Fruit fly (Drosophila melanogaster): Measurements from ENCODE around the gene Wdr37.
A peak's percentile ranks its signal among the peaks of the same experiment; 100 is the strongest.

The Wdr37 gene

DNA sequence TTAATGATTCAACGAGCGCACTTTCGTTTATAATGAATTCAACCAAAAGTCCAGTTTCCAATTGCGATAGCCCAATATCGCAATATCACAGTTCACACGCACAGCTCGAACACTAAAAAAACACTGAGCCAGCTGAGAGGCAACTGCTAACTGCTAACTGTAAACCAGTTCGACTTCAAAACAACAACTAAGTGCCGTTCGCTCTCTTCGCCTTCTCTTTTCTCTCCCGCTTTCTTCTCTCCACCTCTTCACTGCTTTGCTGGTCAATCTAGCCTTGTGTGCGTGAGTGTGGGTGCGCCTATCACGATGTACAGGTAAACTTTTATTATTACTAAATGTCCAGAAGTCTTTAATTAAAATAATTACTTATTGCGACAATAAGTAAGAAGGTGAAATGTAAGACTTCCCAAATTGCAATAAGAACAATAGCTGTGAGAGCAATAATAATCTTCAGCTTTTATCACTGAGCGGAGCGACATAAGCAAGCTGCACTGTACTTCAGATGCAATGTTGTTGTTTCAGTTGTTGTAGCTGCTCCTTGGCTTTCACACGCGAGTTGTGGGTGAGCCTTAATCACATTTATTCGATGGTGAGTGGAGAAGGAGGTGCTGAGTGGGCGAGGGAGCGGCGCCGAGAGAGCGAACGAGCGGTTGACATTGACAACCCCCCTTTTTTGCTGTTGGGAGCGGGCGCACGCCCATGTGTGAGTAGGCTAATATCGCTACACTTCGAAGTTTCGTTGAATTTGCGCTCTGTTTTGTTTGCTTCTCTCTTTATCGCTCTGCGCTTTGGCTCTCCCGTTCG, 5.5 kb downstream of the Wdr37 start, which contains the start of gene Vti1b (continued):
- TF ChIP-seq stwl (tag; optimal IDR thresholded peaks at IDR 0.05) (peak; percentile 47), trem (tag; optimal IDR thresholded peaks at IDR 0.05) (peak; percentile 92), Abd-B (GFP tag; optimal IDR thresholded peaks at IDR 0.05) (peak; percentile 91), Deaf1 (tag; optimal IDR thresholded peaks at IDR 0.05) (peak; percentile 71), CG1233 (GFP tag; optimal IDR thresholded peaks at IDR 0.05) (peak; percentile 91), shn (GFP tag; optimal IDR thresholded peaks at IDR 0.05) (peak; percentile 92), lov (optimal IDR thresholded peaks at IDR 0.05) (no peak), lov (GFP tag; IDR thresholded peaks at IDR 0.05) (peak; percentile 77; the same call in 1 of the 3 replicates), phol (tag; optimal IDR thresholded peaks at IDR 0.05) (peak; percentile 94), CG10654 (GFP tag; optimal IDR thresholded peaks at IDR 0.05) (peak; percentile 90), Dfd (GFP tag; optimal IDR thresholded peaks at IDR 0.05) (no peak), Scr (GFP tag; IDR thresholded peaks at IDR 0.05; ENCODE audit: partially characterized antibody) (no peak), CG14667 (GFP tag; IDR thresholded peaks at IDR 0.05) (peak; percentile 87), gcm (GFP tag; optimal IDR thresholded peaks at IDR 0.05) (peak; percentile 88), YL-1 (GFP tag; optimal IDR thresholded peaks at IDR 0.05) (peak; percentile 64), CG15011 (GFP tag; optimal IDR thresholded peaks at IDR 0.05) (peak; percentile 85), az2 (GFP tag; optimal IDR thresholded peaks at IDR 0.05) (peak; percentile 96), CG7745 (tag; optimal IDR thresholded peaks at IDR 0.05) (peak; percentile 31), sob (GFP tag; IDR thresholded peaks at IDR 0.05) (peak; percentile 78), CG31441 (GFP tag; IDR thresholded peaks at IDR 0.05) (peak; percentile 86), CG18011 (GFP tag; optimal IDR thresholded peaks at IDR 0.05) (peak; percentile 73), Nf-YB (GFP tag; optimal IDR thresholded peaks at IDR 0.05) (peak; percentile 82), peb (GFP tag; IDR thresholded peaks at IDR 0.05) (peak; percentile 92), psq (GFP tag; optimal IDR thresholded peaks at IDR 0.05) (peak; percentile 57), CG7963 (GFP tag; IDR thresholded peaks at IDR 0.05; ENCODE audit: partially characterized antibody) (no peak), CG10462 (GFP tag; optimal IDR thresholded peaks at IDR 0.05) (peak; percentile 75), CG2889 (GFP tag; IDR thresholded peaks at IDR 0.05) (peak; percentile 85; the same call in 2 of the 3 replicates), CG11504 (tag; optimal IDR thresholded peaks at IDR 0.05) (peak; percentile 95), CG9215 (GFP tag; IDR thresholded peaks at IDR 0.05) (peak; percentile 91), vvl (GFP tag; IDR thresholded peaks at IDR 0.05) (peak; percentile 97), CG14014 (GFP tag; IDR thresholded peaks at IDR 0.05) (peak; percentile 90), tll (GFP tag; optimal IDR thresholded peaks at IDR 0.05) (no peak), CG6854 (GFP tag; optimal IDR thresholded peaks at IDR 0.05) (peak; percentile 82), ewg (GFP tag; optimal IDR thresholded peaks at IDR 0.05) (peak; percentile 89), CG3838 (GFP tag; optimal IDR thresholded peaks at IDR 0.05) (peak; percentile 89), CG13775 (GFP tag; optimal IDR thresholded peaks at IDR 0.05) (peak; percentile 88), sd (tag; optimal IDR thresholded peaks at IDR 0.05) (peak; percentile 75), CG14965 (GFP tag; optimal IDR thresholded peaks at IDR 0.05; ENCODE audit: borderline replicate concordance) (peak; percentile 61), zf30C (GFP tag; optimal IDR thresholded peaks at IDR 0.05) (no peak), NK7.1 (GFP tag; optimal IDR thresholded peaks at IDR 0.05) (peak; percentile 83), sna (GFP tag; IDR thresholded peaks at IDR 0.05; ENCODE audit: partially characterized antibody) (0 out of 2 replicates have a peak, but pooled peaks have one; percentile 31), nerfin-1 (tag; optimal IDR thresholded peaks at IDR 0.05) (peak; percentile 89), lola (GFP tag; optimal IDR thresholded peaks at IDR 0.05) (peak in 1 of 3 experiments; percentile 91), CG6175 (GFP tag; IDR thresholded peaks at IDR 0.05) (peak; percentile 80; the same call in 2 of the 3 replicates), CG4730 (GFP tag; IDR thresholded peaks at IDR 0.05) (peak; percentile 92), inv (GFP tag; IDR thresholded peaks at IDR 0.05; ENCODE audit: partially characterized antibody) (no peak), odd (GFP tag; optimal IDR thresholded peaks at IDR 0.05) (peak; percentile 85), kni (GFP tag; optimal IDR thresholded peaks at IDR 0.05) (peak; percentile 95)
